Fruit fly (Drosophila melanogaster) whole organism, embryonic: ENCODE data around the gene twe.
A peak's percentile ranks its signal among the peaks of the same experiment; 100 is the strongest.

Source experiments
- B-H1 ChIP-seq: fragments of 200-800 bp; sonication (Bioruptor generic); IDR thresholded peaks from 3 replicates; pipeline ENCODE4 v1.3.6; 2022; ENCODE audit warnings: missing biosample characterization, missing genetic modification characterization
- B-H2 ChIP-seq: fragments of 200-800 bp; sonication (Bioruptor generic); optimal IDR thresholded peaks from 2 replicates; lab custom pipeline; 2018; ENCODE audit warnings: missing biosample characterization, mild to moderate bottlenecking, missing genetic modification characterization
- CG10267 ChIP-seq: fragments of 200-800 bp; sonication (Bioruptor generic); optimal IDR thresholded peaks from 2 replicates; lab custom pipeline; 2018; ENCODE audit warnings: missing biosample characterization, mild to moderate bottlenecking, missing genetic modification characterization, moderate library complexity
- CG11723 ChIP-seq: fragments of 200-800 bp; sonication (Bioruptor generic); optimal IDR thresholded peaks from 2 replicates; lab custom pipeline; 2017; ENCODE audit warnings: missing biosample characterization, mild to moderate bottlenecking, missing genetic modification characterization
- CG12236 ChIP-seq: fragments of 200-800 bp; sonication (Bioruptor generic); optimal IDR thresholded peaks from 2 replicates; lab custom pipeline; 2016; ENCODE audit warnings: missing biosample characterization, missing genetic modification characterization
- CG12299 ChIP-seq: fragments of 200-800 bp; sonication (Bioruptor generic); optimal IDR thresholded peaks from 2 replicates; lab custom pipeline; 2018; ENCODE audit warnings: missing biosample characterization, mild to moderate bottlenecking, missing genetic modification characterization
- CG12391 ChIP-seq: fragments of 200-800 bp; sonication (Bioruptor generic); optimal IDR thresholded peaks from 3 replicates; lab custom pipeline; 2018; ENCODE audit warnings: missing biosample characterization, mild to moderate bottlenecking, missing genetic modification characterization, moderate library complexity
- CG12744 ChIP-seq: fragments of 200-800 bp; sonication (Bioruptor generic); optimal IDR thresholded peaks from 2 replicates; lab custom pipeline; 2016; ENCODE audit warnings: missing biosample characterization, missing genetic modification characterization
- CG12769 ChIP-seq: fragments of 200-800 bp; sonication (Bioruptor generic); optimal IDR thresholded peaks from 2 replicates; lab custom pipeline; 2019; ENCODE audit warnings: missing biosample characterization, mild to moderate bottlenecking, missing genetic modification characterization, moderate library complexity
- CG13775 ChIP-seq: fragments of 200-800 bp; sonication (Bioruptor generic); optimal IDR thresholded peaks from 3 replicates; lab custom pipeline; 2017; ENCODE audit warnings: missing biosample characterization, mild to moderate bottlenecking, missing genetic modification characterization
- CG1603 ChIP-seq: fragments of 200-800 bp; sonication (Bioruptor generic); optimal IDR thresholded peaks from 2 replicates; lab custom pipeline; 2019; ENCODE audit warnings: missing biosample characterization, mild to moderate bottlenecking, missing genetic modification characterization, moderate library complexity
- CG18262 ChIP-seq: fragments of 200-800 bp; optimal IDR thresholded peaks from 3 replicates; lab custom pipeline; 2019; ENCODE audit warnings: missing biosample characterization, mild to moderate bottlenecking, missing genetic modification characterization, moderate library complexity
- CG2712 ChIP-seq: fragments of 200-800 bp; optimal IDR thresholded peaks from 3 replicates; lab custom pipeline; 2019; ENCODE audit warnings: missing biosample characterization, mild to moderate bottlenecking, missing genetic modification characterization, moderate library complexity
- CG2875 ChIP-seq: fragments of 200-800 bp; sonication (Bioruptor generic); optimal IDR thresholded peaks from 2 replicates; lab custom pipeline; 2017; ENCODE audit warnings: missing biosample characterization, mild to moderate bottlenecking, missing genetic modification characterization, missing genetic modification reagents
- CG33213 ChIP-seq: fragments of 200-800 bp; sonication (Bioruptor generic); optimal IDR thresholded peaks from 3 replicates; lab custom pipeline; 2016; ENCODE audit warnings: missing biosample characterization, missing genetic modification characterization
- CG33557 ChIP-seq: fragments of 200-800 bp; sonication (Bioruptor generic); optimal IDR thresholded peaks from 2 replicates; lab custom pipeline; 2019; ENCODE audit warnings: missing biosample characterization, mild to moderate bottlenecking, missing genetic modification characterization, moderate library complexity
- CG34422 ChIP-seq: fragments of 200-800 bp; sonication (Bioruptor generic); IDR thresholded peaks from 3 replicates; pipeline ENCODE4 v1.3.6; 2022; ENCODE audit warnings: missing biosample characterization, missing genetic modification characterization
- CG42726 ChIP-seq: fragments of 200-800 bp; sonication (Bioruptor generic); IDR thresholded peaks from 2 replicates; pipeline ENCODE4 v1.3.6; 2022; ENCODE audit warnings: missing biosample characterization, missing genetic modification characterization; ENCODE audit not compliant: partially characterized antibody
- CG6689 ChIP-seq: fragments of 200-800 bp; sonication (Bioruptor generic); IDR thresholded peaks from 2 replicates; pipeline ENCODE4 v1.3.6; 2022; ENCODE audit warnings: missing biosample characterization, missing genetic modification characterization
- CG8944 ChIP-seq: fragments of 200-800 bp; sonication (Bioruptor generic); optimal IDR thresholded peaks from 3 replicates; lab custom pipeline; 2016; ENCODE audit warnings: missing biosample characterization, missing genetic modification characterization
- Dll ChIP-seq: fragments of 200-800 bp; sonication (Bioruptor generic); IDR thresholded peaks from 4 replicates; pipeline ENCODE4 v1.3.6; 2022; ENCODE audit warnings: missing biosample characterization, missing genetic modification characterization; ENCODE audit not compliant: partially characterized antibody
- Fer2 ChIP-seq: fragments of 200-800 bp; sonication (Bioruptor generic); optimal IDR thresholded peaks from 2 replicates; lab custom pipeline; 2018; ENCODE audit warnings: missing biosample characterization, mild to moderate bottlenecking, missing genetic modification characterization, moderate library complexity
- Hey ChIP-seq: fragments of 200-800 bp; sonication (Bioruptor generic); optimal IDR thresholded peaks from 3 replicates; lab custom pipeline; 2018; ENCODE audit warnings: missing biosample characterization, mild to moderate bottlenecking, missing genetic modification characterization
- Meics ChIP-seq: fragments of 200-800 bp; sonication (Bioruptor generic); optimal IDR thresholded peaks from 2 replicates; lab custom pipeline; 2017; ENCODE audit warnings: missing biosample characterization, mild to moderate bottlenecking, missing genetic modification characterization
- NC2β ChIP-seq: fragments of 200-800 bp; sonication (Bioruptor generic); optimal IDR thresholded peaks from 2 replicates; lab custom pipeline; 2016; ENCODE audit warnings: missing biosample characterization, missing genetic modification characterization
- Vsx1 ChIP-seq: fragments of 200-800 bp; sonication (Bioruptor generic); optimal IDR thresholded peaks from 2 replicates; lab custom pipeline; 2017; ENCODE audit warnings: missing biosample characterization, mild to moderate bottlenecking, missing genetic modification characterization, missing genetic modification reagents
- ab ChIP-seq: fragments of 200-800 bp; sonication (Bioruptor generic); optimal IDR thresholded peaks from 2 replicates; lab custom pipeline; 2016; ENCODE audit warnings: missing biosample characterization, missing genetic modification characterization
- abd-A ChIP-seq: fragments of 200-800 bp; sonication (Bioruptor generic); optimal IDR thresholded peaks from 3 replicates; lab custom pipeline; 2019; ENCODE audit warnings: missing biosample characterization, mild to moderate bottlenecking, missing genetic modification characterization, moderate library complexity
- br ChIP-seq: fragments of >200 bp; optimal IDR thresholded peaks from 2 replicates; lab custom pipeline; 2017
- bsh ChIP-seq, 2 experiments: fragments of 200-800 bp; sonication (Bioruptor generic); optimal IDR thresholded peaks; 2 replicates each; lab custom pipeline; 2017 to 2018; ENCODE audit warnings: mild to moderate bottlenecking in 2 of 2, missing biosample characterization in 2 of 2, missing genetic modification characterization in 2 of 2, moderate library complexity in 1 of 2
- cas ChIP-seq: fragments of 200-800 bp; sonication (Bioruptor generic); IDR thresholded peaks from 2 replicates; pipeline ENCODE4 v1.3.6; 2022; ENCODE audit warnings: missing biosample characterization, missing genetic modification characterization
- caup ChIP-seq: fragments of 200-800 bp; sonication (Bioruptor generic); optimal IDR thresholded peaks from 3 replicates; lab custom pipeline; 2017; ENCODE audit warnings: missing biosample characterization, mild to moderate bottlenecking, missing genetic modification characterization, moderate library complexity; ENCODE audit not compliant: severe bottlenecking
- chinmo ChIP-seq: fragments of 200-800 bp; sonication (Bioruptor generic); IDR thresholded peaks from 4 replicates; pipeline ENCODE4 v1.3.6; 2022; ENCODE audit warnings: missing biosample characterization, missing genetic modification characterization; ENCODE audit not compliant: partially characterized antibody
- fd64A ChIP-seq: fragments of 200-800 bp; sonication (Bioruptor generic); optimal IDR thresholded peaks from 3 replicates; lab custom pipeline; 2018; ENCODE audit warnings: missing biosample characterization, mild to moderate bottlenecking, missing genetic modification characterization
- gce ChIP-seq: fragments of 200-800 bp; sonication (Bioruptor generic); IDR thresholded peaks from 3 replicates; pipeline ENCODE4 v1.3.6; 2022; ENCODE audit warnings: missing biosample characterization, missing genetic modification characterization
- grn ChIP-seq: fragments of 200-800 bp; sonication (Bioruptor generic); optimal IDR thresholded peaks from 3 replicates; lab custom pipeline; 2017; ENCODE audit warnings: missing biosample characterization, missing genetic modification characterization
- gsb ChIP-seq: fragments of 200-800 bp; sonication (Bioruptor generic); IDR thresholded peaks from 2 replicates; pipeline ENCODE4 v1.3.6; 2022; ENCODE audit warnings: missing biosample characterization, missing genetic modification characterization
- hth ChIP-seq: fragments of >200 bp; optimal IDR thresholded peaks from 2 replicates; lab custom pipeline; 2017; ENCODE audit warnings: inconsistent platforms
- kni ChIP-seq: fragments of 200-800 bp; sonication (Bioruptor generic); optimal IDR thresholded peaks from 3 replicates; lab custom pipeline; 2017; ENCODE audit warnings: mild to moderate bottlenecking, missing biosample characterization, missing genetic modification reagents, missing genetic modification characterization
- nau ChIP-seq: fragments of 200-800 bp; sonication (Bioruptor generic); optimal IDR thresholded peaks from 3 replicates; lab custom pipeline; 2017; ENCODE audit warnings: missing biosample characterization, mild to moderate bottlenecking, missing genetic modification characterization, missing genetic modification reagents
- odd ChIP-seq: fragments of 200-800 bp; sonication (Bioruptor generic); optimal IDR thresholded peaks from 2 replicates; lab custom pipeline; 2017; ENCODE audit warnings: missing biosample characterization, mild to moderate bottlenecking, missing genetic modification characterization
- pum ChIP-seq: fragments of 200-800 bp; sonication (Bioruptor generic); optimal IDR thresholded peaks from 2 replicates; lab custom pipeline; 2016; ENCODE audit warnings: missing biosample characterization, missing genetic modification characterization
- ranshi ChIP-seq: fragments of 200-800 bp; sonication (Bioruptor generic); IDR thresholded peaks from 2 replicates; pipeline ENCODE4 v1.3.6; 2022; ENCODE audit warnings: missing biosample characterization, missing genetic modification characterization
- repo ChIP-seq: fragments of 200-800 bp; sonication (Bioruptor generic); optimal IDR thresholded peaks from 2 replicates; lab custom pipeline; 2016; ENCODE audit warnings: missing biosample characterization, missing genetic modification characterization
- rib ChIP-seq: fragments of 200-800 bp; sonication (Bioruptor generic); IDR thresholded peaks from 2 replicates; pipeline ENCODE4 v1.3.6; 2022; ENCODE audit warnings: missing biosample characterization, missing genetic modification characterization
- seq ChIP-seq: fragments of 200-800 bp; sonication (Bioruptor generic); IDR thresholded peaks from 2 replicates; pipeline ENCODE4 v1.3.6; 2022; ENCODE audit warnings: missing biosample characterization, missing genetic modification characterization
- sim ChIP-seq: fragments of 200-800 bp; sonication (Bioruptor generic); IDR thresholded peaks from 2 replicates; pipeline ENCODE4 v1.3.6; 2022; ENCODE audit warnings: missing biosample characterization, missing genetic modification characterization
- sima ChIP-seq: fragments of 200-800 bp; sonication (Bioruptor generic); optimal IDR thresholded peaks from 2 replicates; lab custom pipeline; 2016; ENCODE audit warnings: missing biosample characterization, missing genetic modification characterization
- sqz ChIP-seq: fragments of 200-800 bp; sonication (Bioruptor generic); optimal IDR thresholded peaks from 3 replicates; lab custom pipeline; 2018; ENCODE audit warnings: missing biosample characterization, mild to moderate bottlenecking, missing genetic modification characterization
- toy ChIP-seq: fragments of 200-800 bp; sonication (Bioruptor generic); IDR thresholded peaks from 2 replicates; pipeline ENCODE4 v1.3.6; 2022; ENCODE audit warnings: missing biosample characterization, missing genetic modification characterization
- wek ChIP-seq: fragments of 200-800 bp; sonication (Bioruptor generic); optimal IDR thresholded peaks from 3 replicates; lab custom pipeline; 2018; ENCODE audit warnings: missing biosample characterization, mild to moderate bottlenecking, missing genetic modification characterization, moderate library complexity

The twe gene

DNA sequence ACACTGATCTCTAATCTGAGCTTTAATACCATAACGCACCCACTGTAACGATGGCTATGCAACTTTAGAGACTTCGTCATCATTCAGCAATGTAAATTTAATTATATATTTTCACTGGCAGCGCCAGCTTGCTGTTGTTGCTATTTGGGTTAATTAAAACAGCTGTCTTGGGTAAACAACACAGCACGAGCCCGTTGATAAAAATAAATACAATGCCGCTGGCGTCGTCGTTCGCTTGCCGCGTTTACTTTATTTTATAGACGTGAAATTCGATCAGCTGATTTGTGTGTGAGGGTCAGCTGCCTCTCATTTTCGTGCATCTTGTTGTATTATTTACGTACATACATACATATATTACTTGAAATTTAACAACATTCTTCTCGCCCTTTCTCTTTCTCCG lies 11.1 kb upstream of the twe start (continued):
- TF ChIP-seq CG33557 (GFP tag; lab: Kevin White, UChicago) (peak; percentile 32), toy (GFP tag; lab: Robert Waterston, UW) (no peak), B-H1 (GFP tag; lab: Robert Waterston, UW) (no peak; the same call in 2 of the 3 replicates), br (lab: Kevin White, UChicago) (no peak), caup (GFP tag; lab: Kevin White, UChicago) (peak; percentile 46), CG2712 (tag; lab: Kevin White, UChicago) (peak; percentile 2), odd (GFP tag; lab: Kevin White, UChicago) (peak; percentile 64), sqz (GFP tag; lab: Kevin White, UChicago) (no peak), B-H2 (GFP tag; lab: Kevin White, UChicago) (peak; percentile 25), chinmo (peak; percentile 61; the same call in 2 of the 4 replicates), repo (no peak), CG12391 (no peak), CG18262 (tag; lab: Kevin White, UChicago) (peak; percentile 16), ab (GFP tag; lab: Kevin White, UChicago) (peak; percentile 6), NC2β (no peak), CG12236 (GFP tag; lab: Kevin White, UChicago) (no peak), hth (no peak), sima (GFP tag; lab: Kevin White, UChicago) (no peak), CG12769 (tag; lab: Kevin White, UChicago) (peak; percentile 56), cas (GFP tag; lab: Robert Waterston, UW) (no peak), pum (no peak), CG10267 (tag; lab: Kevin White, UChicago) (no peak), abd-A (tag; lab: Kevin White, UChicago) (peak; percentile 51), CG34422 (GFP tag; lab: Robert Waterston, UW) (peak; percentile 22; the same call in 1 of the 3 replicates), bsh (GFP tag; optimal IDR thresholded peaks at IDR 0.05; lab: Kevin White, UChicago) (peak in 1 of 2 experiments; percentile 34), Dll (GFP tag; lab: Robert Waterston, UW) (no peak), Meics (GFP tag; lab: Kevin White, UChicago) (peak; percentile 50), seq (GFP tag; lab: Robert Waterston, UW) (no peak; the same call in 1 of the 2 replicates), CG12744 (no peak), CG12299 (tag; lab: Kevin White, UChicago) (peak; percentile 7), gce (0 out of 3 replicates have a peak, but pooled peaks have one; percentile 48), Fer2 (tag; lab: Kevin White, UChicago) (peak; percentile 12), CG6689 (no peak), CG1603 (tag; lab: Kevin White, UChicago) (peak; percentile 43), fd64A (GFP tag; lab: Kevin White, UChicago) (peak; percentile 62), CG13775 (GFP tag; lab: Kevin White, UChicago) (no peak), Hey (no peak), kni (GFP tag; lab: Kevin White, UChicago) (peak; percentile 79), CG42726 (GFP tag; lab: Robert Waterston, UW) (no peak), Vsx1 (peak; percentile 71), sim (no peak), CG11723 (GFP tag; lab: Kevin White, UChicago) (peak; percentile 24), wek (GFP tag; lab: Kevin White, UChicago) (peak; percentile 54), CG2875 (GFP tag; lab: Kevin White, UChicago) (peak; percentile 44), CG8944 (GFP tag; lab: Kevin White, UChicago) (no peak), rib (no peak), CG33213 (GFP tag; lab: Kevin White, UChicago) (no peak), gsb (GFP tag; lab: Robert Waterston, UW) (no peak), nau (GFP tag; lab: Kevin White, UChicago) (peak; percentile 75), ranshi (no peak; the same call in 1 of the 2 replicates), grn (peak; percentile 23)
